Worm (Caenorhabditis elegans) whole organism, L1 larva: ENCODE data around the gene sul-1.

ENCODE experiments used
- ama-1 ChIP-seq: fragments of 150-350 bp; optimal IDR thresholded peaks from 2 replicates; lab custom pipeline; 2014
- ces-1 ChIP-seq: fragments of 150-350 bp; optimal IDR thresholded peaks from 2 replicates; lab custom pipeline; 2014; ENCODE audit warnings: missing biosample characterization, missing genetic modification reagents, missing genetic modification characterization
- egl-27 ChIP-seq, 2 experiments: fragments of 150-350 bp in 1 of 2; sonication (generic microtip); optimal IDR thresholded peaks; 3 replicates each; lab custom pipeline; 2017 to 2018; ENCODE audit warnings: missing biosample characterization in 2 of 2, missing genetic modification characterization in 2 of 2, missing genetic modification reagents in 2 of 2
- nhr-12 ChIP-seq: sonication (generic microtip); optimal IDR thresholded peaks from 2 replicates; lab custom pipeline; 2017; ENCODE audit warnings: missing biosample characterization, missing genetic modification characterization
- pqm-1 ChIP-seq: sonication (generic microtip); optimal IDR thresholded peaks from 3 replicates; lab custom pipeline; 2017; ENCODE audit warnings: missing biosample characterization, missing genetic modification characterization

- TF ChIP-seq ama-1 (lab: Kevin White, UChicago): no peak
- no peak for TF ChIP-seq pqm-1
- no peak for TF ChIP-seq nhr-12 (tag; lab: Kevin White, UChicago)
- no peak for TF ChIP-seq ces-1 (GFP tag; lab: Kevin White, UChicago)
- no peak for TF ChIP-seq egl-27 (tag; optimal IDR thresholded peaks at IDR 0.05; lab: Kevin White, UChicago)
Measured at ce11 chrX:3218040-3218795, 52.5 kb downstream of the sul-1 start.
